Fruit fly (Drosophila melanogaster) S2 (cell line): ENCODE results near the gene DopEcR.

Experiments used
- CG8478 ChIP-seq: fragments of >200 bp; optimal IDR thresholded peaks from 2 replicates; lab custom pipeline; 2018
- CTCF ChIP-seq, 2 experiments: fragments of >200 bp; optimal IDR thresholded peaks; 2 replicates each; lab custom pipeline; 2018

DNA sequence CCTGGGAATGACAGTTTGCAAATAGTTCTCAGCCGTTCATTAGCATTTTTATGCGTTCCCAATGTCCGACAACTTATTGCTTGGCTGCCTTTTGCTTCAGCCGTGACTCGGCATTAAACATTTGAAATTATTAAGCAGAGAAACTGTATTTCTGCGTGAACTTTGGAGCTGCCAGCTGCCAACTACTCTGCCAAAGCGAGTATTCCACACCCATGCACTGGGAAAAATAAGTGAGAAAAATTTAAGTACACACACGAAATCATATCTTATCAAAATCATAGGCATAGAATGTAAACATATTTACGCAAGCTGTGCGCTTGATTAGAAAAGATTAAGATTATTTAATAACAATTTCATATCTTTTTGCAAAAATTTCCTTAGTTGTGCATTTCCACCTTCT lies 32.8 kb upstream of the DopEcR start:
- no peak for TF ChIP-seq CG8478
- TF ChIP-seq CTCF (optimal IDR thresholded peaks at IDR 0.05; lab: Kevin White, UChicago) = no peak
